Worm (Caenorhabditis elegans) whole organism, young adult: ENCODE measurements around the gene ZK816.3.

Experiments
- B0019.2 ChIP-seq: fragments of 200-800 bp; sonication (Bioruptor generic); conservative IDR thresholded peaks from 2 replicates; pipeline ENCODE4 v1.3.6; 2022; ENCODE audit warnings: missing genetic modification reagents, missing genetic modification characterization, missing compliant biosample characterization
- B0261.1 ChIP-seq: sonication (generic microtip); optimal IDR thresholded peaks from 2 replicates; lab custom pipeline; 2016; ENCODE audit warnings: mild to moderate bottlenecking, missing genetic modification characterization, moderate library complexity, missing compliant biosample characterization
- B0336.3 ChIP-seq: fragments of 200-800 bp; sonication (Bioruptor generic); IDR thresholded peaks from 2 replicates; pipeline ENCODE4 v1.3.6; 2022; ENCODE audit warnings: missing genetic modification characterization, missing compliant biosample characterization
- C06A6.2 ChIP-seq: fragments of 200-800 bp; sonication (Bioruptor generic); conservative IDR thresholded peaks from 2 replicates; pipeline ENCODE4 v1.3.6; 2022; ENCODE audit warnings: missing genetic modification characterization, missing compliant biosample characterization
- D2030.7 ChIP-seq: fragments of 200-800 bp; sonication (Bioruptor generic); IDR thresholded peaks from 2 replicates; pipeline ENCODE4 v1.3.6; 2022; ENCODE audit warnings: missing genetic modification reagents, missing genetic modification characterization, missing compliant biosample characterization
- F10E7.11 ChIP-seq: sonication (generic microtip); optimal IDR thresholded peaks from 2 replicates; lab custom pipeline; 2017; ENCODE audit warnings: mild to moderate bottlenecking, missing genetic modification characterization, moderate library complexity, missing compliant biosample characterization
- F23B12.7 ChIP-seq: sonication (generic microtip); optimal IDR thresholded peaks from 2 replicates; lab custom pipeline; 2017; ENCODE audit warnings: missing genetic modification characterization, mild to moderate bottlenecking, missing compliant biosample characterization, antibody characterized with exemption, moderate library complexity; ENCODE audit not compliant: insufficient read depth
- F33H1.4 ChIP-seq: fragments of 200-800 bp; sonication (Bioruptor generic); IDR thresholded peaks from 2 replicates; pipeline ENCODE4 v1.3.6; 2022; ENCODE audit warnings: missing genetic modification reagents, missing genetic modification characterization, missing compliant biosample characterization
- F52B5.7 ChIP-seq: sonication (generic microtip); optimal IDR thresholded peaks from 2 replicates; lab custom pipeline; 2016; ENCODE audit warnings: mild to moderate bottlenecking, missing genetic modification characterization, missing compliant biosample characterization
- K11D2.4 ChIP-seq: fragments of 200-800 bp; sonication (Bioruptor generic); IDR thresholded peaks from 2 replicates; pipeline ENCODE4 v1.3.6; 2022; ENCODE audit warnings: missing genetic modification reagents, missing genetic modification characterization, missing compliant biosample characterization
- aptf-2 ChIP-seq: fragments of 200-800 bp; sonication (Bioruptor generic); conservative IDR thresholded peaks from 2 replicates; pipeline ENCODE4 v1.3.6; 2022; ENCODE audit warnings: missing genetic modification reagents, missing genetic modification characterization, missing compliant biosample characterization
- aptf-3 ChIP-seq: fragments of 200-800 bp; sonication (Bioruptor generic); IDR thresholded peaks from 2 replicates; pipeline ENCODE4 v1.3.6; 2022; ENCODE audit warnings: missing genetic modification characterization, missing compliant biosample characterization
- attf-3 ChIP-seq: fragments of 200-800 bp; sonication (Bioruptor generic); conservative IDR thresholded peaks from 2 replicates; pipeline ENCODE4 v1.3.6; 2022; ENCODE audit warnings: missing genetic modification reagents, missing genetic modification characterization, missing compliant biosample characterization
- attf-5 ChIP-seq: fragments of 200-800 bp; sonication (Bioruptor generic); optimal IDR thresholded peaks from 2 replicates; lab custom pipeline; 2018; ENCODE audit warnings: mild to moderate bottlenecking, missing genetic modification characterization, missing compliant biosample characterization
- bed-2 ChIP-seq: fragments of 200-800 bp; sonication (Bioruptor generic); IDR thresholded peaks from 2 replicates; pipeline ENCODE4 v1.3.6; 2022; ENCODE audit warnings: missing genetic modification reagents, missing genetic modification characterization, missing compliant biosample characterization
- ccch-3 ChIP-seq: fragments of 200-800 bp; sonication (Bioruptor generic); optimal IDR thresholded peaks from 2 replicates; lab custom pipeline; 2018; ENCODE audit warnings: mild to moderate bottlenecking, missing genetic modification characterization, missing compliant biosample characterization
- cebp-2 ChIP-seq: fragments of 200-800 bp; sonication (Bioruptor generic); IDR thresholded peaks from 2 replicates; pipeline ENCODE4 v1.3.6; 2022; ENCODE audit warnings: missing genetic modification characterization, missing compliant biosample characterization
- ceh-40 ChIP-seq: fragments of 200-800 bp; sonication (Bioruptor generic); IDR thresholded peaks from 2 replicates; pipeline ENCODE4 v1.3.6; 2022; ENCODE audit warnings: missing genetic modification characterization, missing compliant biosample characterization
- ceh-79 ChIP-seq: sonication (generic microtip); optimal IDR thresholded peaks from 2 replicates; lab custom pipeline; 2017; ENCODE audit warnings: mild to moderate bottlenecking, missing genetic modification characterization, missing compliant biosample characterization
- dpl-1 ChIP-seq: fragments of 150-350 bp; optimal IDR thresholded peaks from 2 replicates; lab custom pipeline; 2014; ENCODE audit warnings: missing biosample characterization, missing genetic modification reagents, missing genetic modification characterization
- egl-18 ChIP-seq: fragments of 200-800 bp; sonication (Bioruptor generic); IDR thresholded peaks from 2 replicates; pipeline ENCODE4 v1.3.6; 2022; ENCODE audit warnings: missing genetic modification reagents, missing genetic modification characterization, missing compliant biosample characterization
- egrh-3 ChIP-seq: fragments of 200-800 bp; sonication (Bioruptor generic); IDR thresholded peaks from 2 replicates; pipeline ENCODE4 v1.3.6; 2022; ENCODE audit warnings: missing genetic modification reagents, missing genetic modification characterization, missing compliant biosample characterization
- fkh-3 ChIP-seq: sonication (generic microtip); optimal IDR thresholded peaks from 2 replicates; lab custom pipeline; 2016; ENCODE audit warnings: mild to moderate bottlenecking, missing genetic modification characterization, missing compliant biosample characterization
- hlh-26 ChIP-seq: fragments of 200-800 bp; sonication (Bioruptor generic); conservative IDR thresholded peaks from 2 replicates; pipeline ENCODE4 v1.3.6; 2022; ENCODE audit warnings: missing genetic modification reagents, missing genetic modification characterization, missing compliant biosample characterization
- hmg-20 ChIP-seq: fragments of 200-800 bp; sonication (Bioruptor generic); IDR thresholded peaks from 2 replicates; pipeline ENCODE4 v1.3.6; 2022; ENCODE audit warnings: missing genetic modification reagents, missing genetic modification characterization, missing compliant biosample characterization
- lag-1 ChIP-seq: fragments of 200-800 bp; sonication (Bioruptor generic); IDR thresholded peaks from 2 replicates; pipeline ENCODE4 v1.3.6; 2022; ENCODE audit warnings: missing genetic modification reagents, missing genetic modification characterization, missing compliant biosample characterization
- lin-40 ChIP-seq: sonication (generic microtip); optimal IDR thresholded peaks from 2 replicates; lab custom pipeline; 2016; ENCODE audit warnings: missing genetic modification characterization, mild to moderate bottlenecking, missing compliant biosample characterization, missing genotype, missing genetic modification reagents
- lin-54 ChIP-seq: fragments of 200-800 bp; sonication (Bioruptor generic); optimal IDR thresholded peaks from 2 replicates; lab custom pipeline; 2018; ENCODE audit warnings: mild to moderate bottlenecking, missing genetic modification characterization, missing compliant biosample characterization
- madf-3 ChIP-seq: fragments of 200-800 bp; sonication (Bioruptor generic); IDR thresholded peaks from 2 replicates; pipeline ENCODE4 v1.3.6; 2022; ENCODE audit warnings: missing genetic modification reagents, missing genetic modification characterization, missing compliant biosample characterization
- madf-6 ChIP-seq: fragments of 200-800 bp; sonication (Bioruptor generic); IDR thresholded peaks from 2 replicates; pipeline ENCODE4 v1.3.6; 2022; ENCODE audit warnings: missing genetic modification reagents, missing genetic modification characterization, missing compliant biosample characterization
- madf-8 ChIP-seq: fragments of 200-800 bp; sonication (Bioruptor generic); conservative IDR thresholded peaks from 2 replicates; pipeline ENCODE4 v1.3.6; 2022; ENCODE audit warnings: missing genetic modification reagents, missing genetic modification characterization, missing compliant biosample characterization
- mcd-1 ChIP-seq: fragments of 200-800 bp; sonication (Bioruptor generic); IDR thresholded peaks from 2 replicates; pipeline ENCODE4 v1.3.6; 2022; ENCODE audit warnings: missing genetic modification reagents, missing genetic modification characterization, missing compliant biosample characterization
- mel-28 ChIP-seq: sonication (generic microtip); optimal IDR thresholded peaks from 2 replicates; lab custom pipeline; 2016; ENCODE audit warnings: borderline replicate concordance, mild to moderate bottlenecking, missing genetic modification characterization, missing compliant biosample characterization
- nhr-80 ChIP-seq: sonication (generic microtip); optimal IDR thresholded peaks from 2 replicates; lab custom pipeline; 2016; ENCODE audit warnings: missing genetic modification characterization, missing compliant biosample characterization
- nhr-90 ChIP-seq: sonication (generic microtip); optimal IDR thresholded peaks from 2 replicates; lab custom pipeline; 2016; ENCODE audit warnings: missing genotype, mild to moderate bottlenecking, missing genetic modification characterization, missing compliant biosample characterization
- rcor-1 ChIP-seq: fragments of 200-800 bp; sonication (Bioruptor generic); IDR thresholded peaks from 2 replicates; pipeline ENCODE4 v1.3.6; 2022; ENCODE audit warnings: missing genetic modification reagents, missing genetic modification characterization, missing compliant biosample characterization
- repo-1 ChIP-seq: sonication (generic microtip); optimal IDR thresholded peaks from 2 replicates; lab custom pipeline; 2017; ENCODE audit warnings: mild to moderate bottlenecking, missing genetic modification characterization, missing compliant biosample characterization
- xnd-1 ChIP-seq: sonication (generic microtip); optimal IDR thresholded peaks from 2 replicates; lab custom pipeline; 2016; ENCODE audit warnings: missing genotype, missing genetic modification reagents, missing genetic modification characterization, missing compliant biosample characterization
- ztf-25 ChIP-seq: fragments of 200-800 bp; sonication (Bioruptor generic); IDR thresholded peaks from 2 replicates; pipeline ENCODE4 v1.3.6; 2022; ENCODE audit warnings: missing genetic modification reagents, missing genetic modification characterization, missing compliant biosample characterization

The ZK816.3 gene

DNA sequence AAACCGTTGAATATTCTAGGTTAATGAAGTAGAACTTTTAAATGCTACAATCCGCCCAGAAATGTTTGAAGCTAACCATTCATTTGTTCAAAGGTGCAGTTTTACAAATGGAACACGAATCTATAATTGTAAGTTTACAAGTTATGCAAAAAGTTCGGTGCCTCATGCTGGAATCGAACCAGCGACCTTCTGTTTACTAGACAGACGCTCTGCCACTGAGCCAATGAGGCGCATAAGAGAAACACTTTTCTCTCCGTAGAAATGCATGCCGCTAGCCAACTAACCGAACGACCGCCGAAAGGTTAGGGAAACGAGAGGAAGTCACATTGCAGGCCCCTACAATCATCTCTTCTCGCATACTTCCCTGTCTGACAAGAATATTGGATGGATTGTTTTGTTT, 23.1 kb downstream of the ZK816.3 start (continued):
- no peak; the same call in 1 of the 2 replicates for TF ChIP-seq attf-3 (GFP tag; lab: Robert Waterston, UW)
- TF ChIP-seq fkh-3 (tag; lab: Kevin White, UChicago) = peak; percentile 33
- no peak for TF ChIP-seq F10E7.11
- TF ChIP-seq madf-6 (GFP tag; lab: Robert Waterston, UW) = peak; percentile 52; the same call in 1 of the 2 replicates
- no peak for TF ChIP-seq xnd-1 (tag; lab: Kevin White, UChicago)
- TF ChIP-seq egl-18 (GFP tag; lab: Robert Waterston, UW) = 0 out of 2 replicates have a peak, but pooled peaks have one; percentile 55
- peak; percentile 55; the same call in 1 of the 2 replicates for TF ChIP-seq B0336.3 (GFP tag; lab: Robert Waterston, UW)
- TF ChIP-seq B0261.1 (tag; lab: Kevin White, UChicago) = peak; percentile 95
- peak; percentile 60; the same call in 1 of the 2 replicates for TF ChIP-seq mcd-1 (GFP tag; lab: Robert Waterston, UW)
- peak; percentile 57; the same call in 1 of the 2 replicates for TF ChIP-seq egrh-3
- no peak for TF ChIP-seq F33H1.4
- no peak for TF ChIP-seq mel-28
- peak; percentile 78 for TF ChIP-seq nhr-90 (tag; lab: Kevin White, UChicago)
- peak; percentile 54 for TF ChIP-seq lin-54 (GFP tag; lab: Kevin White, UChicago)
- 0 out of 2 replicates have a peak, but pooled peaks have one; percentile 76 for TF ChIP-seq cebp-2
- TF ChIP-seq D2030.7 = peak; percentile 73
- peak; percentile 75 for TF ChIP-seq rcor-1 (GFP tag; lab: Robert Waterston, UW)
- TF ChIP-seq aptf-3 = peak; percentile 48; the same call in 1 of the 2 replicates
- 0 out of 2 replicates have a peak, but pooled peaks have one; percentile 5 for TF ChIP-seq madf-8 (GFP tag; lab: Robert Waterston, UW)
- no peak for TF ChIP-seq hlh-26
- TF ChIP-seq ceh-79 = peak; percentile 35
- peak; percentile 23 for TF ChIP-seq nhr-80 (tag; lab: Kevin White, UChicago)
- peak; percentile 81; the same call in 1 of the 2 replicates for TF ChIP-seq ceh-40
- no peak for TF ChIP-seq B0019.2 (GFP tag; lab: Robert Waterston, UW)
- TF ChIP-seq repo-1 = peak; percentile 59
- TF ChIP-seq C06A6.2 (GFP tag; lab: Robert Waterston, UW) = 0 out of 2 replicates have a peak, but pooled peaks have one; percentile 33
- TF ChIP-seq aptf-2 (GFP tag; lab: Robert Waterston, UW) = no peak
- peak; percentile 77; the same call in 1 of the 2 replicates for TF ChIP-seq madf-3 (GFP tag; lab: Robert Waterston, UW)
- TF ChIP-seq K11D2.4 (GFP tag; lab: Robert Waterston, UW) = peak; percentile 67
- TF ChIP-seq hmg-20 (GFP tag; lab: Robert Waterston, UW) = peak; percentile 85
- TF ChIP-seq lag-1 (GFP tag; lab: Robert Waterston, UW) = no peak
- peak; percentile 42 for TF ChIP-seq attf-5 (GFP tag; lab: Kevin White, UChicago)

DNA sequence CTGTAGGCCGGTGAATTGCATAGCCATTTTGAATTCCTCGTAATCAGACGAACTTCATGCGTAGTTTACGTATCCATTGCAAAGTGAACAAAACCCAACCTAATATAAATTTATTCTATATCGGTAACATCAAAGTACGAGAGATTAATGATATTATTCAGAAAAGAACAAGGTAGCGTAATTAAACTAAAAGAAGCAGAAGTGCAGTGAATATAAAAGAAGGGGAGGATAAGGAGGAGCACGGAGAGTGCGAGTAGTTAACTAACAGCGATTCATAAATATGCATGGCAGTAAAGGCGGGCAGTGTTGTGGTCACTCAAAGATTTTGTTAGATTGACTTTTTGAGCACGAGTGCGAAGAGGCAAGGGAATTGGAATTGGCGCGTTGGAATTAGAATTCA, 26.5 kb downstream of the ZK816.3 start, which contains the start of gene clc-3:
Gene clc-3, minus strand, starts transcription at position 101 of the 400 bp plus-strand sequence.
- TF ChIP-seq ztf-25 (GFP tag; lab: Robert Waterston, UW) (no peak), F23B12.7 (no peak), K11D2.4 (GFP tag; lab: Robert Waterston, UW) (no peak)
- TF ChIP-seq, all 124 proteins: peak for 0

DNA sequence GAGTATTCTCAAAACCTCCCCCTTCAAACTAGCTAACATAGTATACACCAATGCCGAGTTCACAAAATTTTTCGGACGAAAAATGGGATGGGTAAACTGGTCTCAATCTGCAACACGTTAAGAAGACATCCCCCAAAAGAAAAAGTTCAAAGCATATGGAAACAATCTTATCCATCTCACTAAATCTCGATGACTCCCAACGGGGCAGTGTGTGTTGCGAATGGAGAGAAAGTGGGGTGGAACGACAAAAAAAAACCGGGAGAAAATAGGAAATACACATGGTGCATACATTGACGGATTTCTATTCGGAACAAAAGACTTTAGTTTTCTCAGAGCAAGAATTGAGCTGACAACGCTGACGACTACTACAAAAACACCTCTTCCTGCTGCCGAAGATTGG, 27.1 kb downstream of the ZK816.3 start:
- TF ChIP-seq C06A6.2 (GFP tag; lab: Robert Waterston, UW) (no peak), F52B5.7 (no peak), lin-40 (no peak), dpl-1 (GFP tag; lab: Kevin White, UChicago) (no peak), ccch-3 (no peak), bed-2 (no peak)
